Fruit fly (Drosophila melanogaster) whole organism, embryonic: ENCODE data around the gene Ir92a.

Source experiments
- CG11398 ChIP-seq: fragments of 200-800 bp; sonication (Bioruptor generic); optimal IDR thresholded peaks from 2 replicates; lab custom pipeline; 2016; ENCODE audit warnings: missing biosample characterization, missing genetic modification characterization
- CG12071 ChIP-seq: fragments of 200-800 bp; sonication (Bioruptor generic); optimal IDR thresholded peaks from 3 replicates; lab custom pipeline; 2018; ENCODE audit warnings: missing biosample characterization, mild to moderate bottlenecking, missing genetic modification characterization
- CG13624 ChIP-seq: fragments of 200-800 bp; sonication (Bioruptor generic); optimal IDR thresholded peaks from 2 replicates; lab custom pipeline; 2016; ENCODE audit warnings: missing biosample characterization, missing genetic modification characterization
- CG13894 ChIP-seq: fragments of 200-800 bp; sonication (Bioruptor generic); optimal IDR thresholded peaks from 3 replicates; lab custom pipeline; 2018; ENCODE audit warnings: missing biosample characterization, mild to moderate bottlenecking, missing genetic modification characterization, moderate library complexity
- CG1602 ChIP-seq: fragments of 200-800 bp; sonication (Bioruptor generic); optimal IDR thresholded peaks from 3 replicates; lab custom pipeline; 2016; ENCODE audit warnings: missing biosample characterization, missing genetic modification characterization
- CG1647 ChIP-seq: fragments of 200-800 bp; sonication (Bioruptor generic); optimal IDR thresholded peaks from 3 replicates; lab custom pipeline; 2016; ENCODE audit warnings: missing biosample characterization, missing genetic modification characterization
- CG17359 ChIP-seq: fragments of 200-800 bp; sonication (Bioruptor generic); optimal IDR thresholded peaks from 3 replicates; lab custom pipeline; 2018; ENCODE audit warnings: missing biosample characterization, mild to moderate bottlenecking, missing genetic modification characterization, moderate library complexity
- CG17385 ChIP-seq: fragments of 200-800 bp; sonication (Bioruptor generic); optimal IDR thresholded peaks from 3 replicates; lab custom pipeline; 2018; ENCODE audit warnings: missing biosample characterization, mild to moderate bottlenecking, missing genetic modification characterization
- CG17568 ChIP-seq: fragments of 200-800 bp; sonication (Bioruptor generic); optimal IDR thresholded peaks from 2 replicates; lab custom pipeline; 2018; ENCODE audit warnings: missing biosample characterization, mild to moderate bottlenecking, missing genetic modification characterization, moderate library complexity
- CG31441 ChIP-seq: fragments of 200-800 bp; sonication (Bioruptor generic); IDR thresholded peaks from 2 replicates; pipeline ENCODE4 v1.3.6; 2022; ENCODE audit warnings: missing biosample characterization, missing genetic modification characterization
- CG34376 ChIP-seq: fragments of 200-800 bp; sonication (Bioruptor generic); optimal IDR thresholded peaks from 2 replicates; lab custom pipeline; 2018; ENCODE audit warnings: missing biosample characterization, mild to moderate bottlenecking, missing genetic modification characterization
- CG4404 ChIP-seq: fragments of 200-800 bp; sonication (Bioruptor generic); IDR thresholded peaks from 2 replicates; pipeline ENCODE4 v1.3.6; 2022; ENCODE audit warnings: missing biosample characterization, missing genetic modification characterization
- CG4424 ChIP-seq: fragments of 200-800 bp; sonication (Bioruptor generic); optimal IDR thresholded peaks from 3 replicates; lab custom pipeline; 2016; ENCODE audit warnings: missing biosample characterization, missing genetic modification characterization
- CG4820 ChIP-seq: fragments of 200-800 bp; sonication (Bioruptor generic); optimal IDR thresholded peaks from 3 replicates; lab custom pipeline; 2016; ENCODE audit warnings: missing biosample characterization, missing genetic modification characterization
- CG5180 ChIP-seq: fragments of 200-800 bp; sonication (Bioruptor generic); optimal IDR thresholded peaks from 3 replicates; lab custom pipeline; 2017; ENCODE audit warnings: missing biosample characterization, missing genetic modification characterization, mild to moderate bottlenecking, moderate library complexity, missing genetic modification reagents
- CG6813 ChIP-seq: fragments of 200-800 bp; sonication (Bioruptor generic); optimal IDR thresholded peaks from 2 replicates; lab custom pipeline; 2017; ENCODE audit warnings: missing biosample characterization, missing genetic modification characterization, mild to moderate bottlenecking, moderate library complexity, missing genetic modification reagents
- CG7357 ChIP-seq: fragments of 200-800 bp; sonication (Bioruptor generic); IDR thresholded peaks from 3 replicates; pipeline ENCODE4 v1.3.6; 2022; ENCODE audit warnings: missing biosample characterization, missing genetic modification characterization
- CG9876 ChIP-seq: fragments of 200-800 bp; sonication (Bioruptor generic); optimal IDR thresholded peaks from 2 replicates; lab custom pipeline; 2016; ENCODE audit warnings: missing biosample characterization, missing genetic modification characterization
- CrebB ChIP-seq: fragments of 200-800 bp; sonication (Bioruptor generic); optimal IDR thresholded peaks from 3 replicates; lab custom pipeline; 2018; ENCODE audit warnings: missing biosample characterization, mild to moderate bottlenecking, missing genetic modification characterization
- Deaf1 ChIP-seq: fragments of 200-800 bp; optimal IDR thresholded peaks from 3 replicates; lab custom pipeline; 2019; ENCODE audit warnings: missing biosample characterization, mild to moderate bottlenecking, missing genetic modification characterization, moderate library complexity
- Dip2 ChIP-seq: fragments of 200-800 bp; sonication (Bioruptor generic); IDR thresholded peaks from 2 replicates; pipeline ENCODE4 v1.3.6; 2022; ENCODE audit warnings: missing biosample characterization, missing genetic modification characterization
- Doc3 ChIP-seq: fragments of 200-800 bp; sonication (Bioruptor generic); IDR thresholded peaks from 3 replicates; pipeline ENCODE4 v1.3.6; 2022; ENCODE audit warnings: missing biosample characterization, missing genetic modification characterization; ENCODE audit not compliant: partially characterized antibody
- E2f2 ChIP-seq: fragments of 200-800 bp; sonication (Bioruptor generic); IDR thresholded peaks from 2 replicates; pipeline ENCODE4 v1.3.6; 2022; ENCODE audit warnings: missing biosample characterization, missing genetic modification characterization
- Ets65A ChIP-seq: fragments of 200-800 bp; sonication (Bioruptor generic); peaks from one replicate; lab custom pipeline; 2016; ENCODE audit warnings: missing biosample characterization, missing genetic modification characterization
- Fer3 ChIP-seq: fragments of 200-800 bp; sonication (Bioruptor generic); optimal IDR thresholded peaks from 2 replicates; lab custom pipeline; 2018; ENCODE audit warnings: missing biosample characterization, mild to moderate bottlenecking, missing genetic modification characterization, moderate library complexity
- Hr3 ChIP-seq: fragments of 200-800 bp; sonication (Bioruptor generic); optimal IDR thresholded peaks from 3 replicates; lab custom pipeline; 2016; ENCODE audit warnings: missing biosample characterization, missing genetic modification characterization
- MESR4 ChIP-seq: fragments of 200-800 bp; sonication (Bioruptor generic); optimal IDR thresholded peaks from 2 replicates; lab custom pipeline; 2018; ENCODE audit warnings: missing biosample characterization, mild to moderate bottlenecking, missing genetic modification characterization, moderate library complexity
- MTF-1 ChIP-seq: fragments of 200-800 bp; sonication (Bioruptor generic); optimal IDR thresholded peaks from 2 replicates; lab custom pipeline; 2018; ENCODE audit warnings: missing biosample characterization, mild to moderate bottlenecking, missing genetic modification characterization, borderline replicate concordance
- Mad ChIP-seq: fragments of 200-800 bp; sonication (Bioruptor generic); optimal IDR thresholded peaks from 2 replicates; lab custom pipeline; 2016; ENCODE audit warnings: missing biosample characterization, missing genetic modification characterization
- Mrtf ChIP-seq: fragments of 200-800 bp; sonication (Bioruptor generic); IDR thresholded peaks from 3 replicates; pipeline ENCODE4 v1.3.6; 2022; ENCODE audit warnings: missing biosample characterization, missing genetic modification characterization
- NfI ChIP-seq: fragments of 200-800 bp; sonication (Bioruptor generic); optimal IDR thresholded peaks from 3 replicates; lab custom pipeline; 2018; ENCODE audit warnings: missing biosample characterization, mild to moderate bottlenecking, missing genetic modification characterization, moderate library complexity
- Oaz ChIP-seq: fragments of 200-800 bp; sonication (Bioruptor generic); IDR thresholded peaks from 2 replicates; pipeline ENCODE4 v1.3.6; 2022; ENCODE audit warnings: missing biosample characterization, missing genetic modification characterization
- Rx ChIP-seq: fragments of 200-800 bp; sonication (Bioruptor generic); IDR thresholded peaks from 2 replicates; pipeline ENCODE4 v1.3.6; 2022; ENCODE audit warnings: missing biosample characterization, missing genetic modification characterization
- al ChIP-seq: fragments of 200-800 bp; sonication (Bioruptor generic); IDR thresholded peaks from 2 replicates; pipeline ENCODE4 v1.3.6; 2022; ENCODE audit warnings: missing biosample characterization, missing genetic modification characterization
- bcd ChIP-seq: fragments of 200-800 bp; sonication (Bioruptor generic); optimal IDR thresholded peaks from 2 replicates; lab custom pipeline; 2017; ENCODE audit warnings: missing biosample characterization, mild to moderate bottlenecking, missing genetic modification characterization
- chinmo ChIP-seq: fragments of 200-800 bp; sonication (Bioruptor generic); IDR thresholded peaks from 4 replicates; pipeline ENCODE4 v1.3.6; 2022; ENCODE audit warnings: missing biosample characterization, missing genetic modification characterization; ENCODE audit not compliant: partially characterized antibody
- cwo ChIP-seq: fragments of 200-800 bp; sonication (Bioruptor generic); optimal IDR thresholded peaks from 3 replicates; lab custom pipeline; 2017; ENCODE audit warnings: missing biosample characterization, missing genetic modification characterization, mild to moderate bottlenecking, moderate library complexity, missing genetic modification reagents
- dysf ChIP-seq: fragments of 200-800 bp; sonication (Bioruptor generic); IDR thresholded peaks from 3 replicates; pipeline ENCODE4 v1.3.6; 2022; ENCODE audit warnings: missing biosample characterization, missing genetic modification characterization
- emc ChIP-seq: fragments of 200-800 bp; sonication (Bioruptor generic); optimal IDR thresholded peaks from 2 replicates; lab custom pipeline; 2016; ENCODE audit warnings: missing biosample characterization, missing genetic modification characterization
- exex ChIP-seq: fragments of 200-800 bp; sonication (Bioruptor generic); optimal IDR thresholded peaks from 4 replicates; lab custom pipeline; 2018; ENCODE audit warnings: missing biosample characterization, mild to moderate bottlenecking, missing genetic modification characterization, moderate library complexity
- gem ChIP-seq: fragments of 200-800 bp; sonication (Bioruptor generic); optimal IDR thresholded peaks from 2 replicates; lab custom pipeline; 2019; ENCODE audit warnings: missing biosample characterization, mild to moderate bottlenecking, missing genetic modification characterization, moderate library complexity
- grau ChIP-seq: fragments of 200-800 bp; optimal IDR thresholded peaks from 3 replicates; lab custom pipeline; 2019; ENCODE audit warnings: missing biosample characterization, mild to moderate bottlenecking, missing genetic modification characterization, moderate library complexity
- grn ChIP-seq: fragments of 200-800 bp; sonication (Bioruptor generic); optimal IDR thresholded peaks from 3 replicates; lab custom pipeline; 2017; ENCODE audit warnings: missing biosample characterization, missing genetic modification characterization
- mirr ChIP-seq: fragments of 200-800 bp; sonication (Bioruptor generic); optimal IDR thresholded peaks from 3 replicates; lab custom pipeline; 2018; ENCODE audit warnings: missing biosample characterization, mild to moderate bottlenecking, missing genetic modification characterization
- nerfin-2 ChIP-seq: fragments of 200-800 bp; sonication (Bioruptor generic); IDR thresholded peaks from 2 replicates; pipeline ENCODE4 v1.3.6; 2022; ENCODE audit warnings: missing biosample characterization, missing genetic modification characterization; ENCODE audit not compliant: partially characterized antibody
- phol ChIP-seq: fragments of 200-800 bp; sonication (Bioruptor generic); optimal IDR thresholded peaks from 3 replicates; lab custom pipeline; 2018; ENCODE audit warnings: missing biosample characterization, mild to moderate bottlenecking, missing genetic modification characterization, moderate library complexity
- ro ChIP-seq: fragments of 200-800 bp; sonication (Bioruptor generic); IDR thresholded peaks from 2 replicates; pipeline ENCODE4 v1.3.6; 2022; ENCODE audit warnings: missing biosample characterization, missing genetic modification characterization
- sisA ChIP-seq: fragments of 200-800 bp; sonication (Bioruptor generic); IDR thresholded peaks from 2 replicates; pipeline ENCODE4 v1.3.6; 2022; ENCODE audit warnings: missing biosample characterization, missing genetic modification characterization
- sug ChIP-seq: fragments of 200-800 bp; optimal IDR thresholded peaks from 2 replicates; lab custom pipeline; 2019; ENCODE audit warnings: missing biosample characterization, mild to moderate bottlenecking, missing genetic modification characterization, moderate library complexity
- ttk ChIP-seq: fragments of 200-800 bp; sonication (Bioruptor generic); IDR thresholded peaks from 2 replicates; pipeline ENCODE4 v2.1.2; 2022; ENCODE audit warnings: missing biosample characterization, missing genetic modification characterization
- zfh2 ChIP-seq: fragments of 200-800 bp; sonication (Bioruptor generic); optimal IDR thresholded peaks from 2 replicates; lab custom pipeline; 2016; ENCODE audit warnings: missing biosample characterization, missing genetic modification characterization

The Ir92a gene

dm6 chr3R:20312838-20313237 lies 25.9 kb upstream of the Ir92a start (continued):
- TF ChIP-seq phol, result peak; percentile 54
- TF ChIP-seq Deaf1 (tag; lab: Kevin White, UChicago), result peak; percentile 14
- peak; percentile 50 for TF ChIP-seq Fer3
- TF ChIP-seq sisA (GFP tag; lab: Robert Waterston, UW), result 0 out of 2 replicates have a peak, but pooled peaks have one; percentile 13
- TF ChIP-seq E2f2 (GFP tag; lab: Robert Waterston, UW), result 0 out of 2 replicates have a peak, but pooled peaks have one; percentile 15
- TF ChIP-seq bcd (GFP tag; lab: Kevin White, UChicago), result peak; percentile 61
- no peak for TF ChIP-seq zfh2 (GFP tag; lab: Kevin White, UChicago)
- peak; percentile 27; the same call in 1 of the 2 replicates for TF ChIP-seq al (GFP tag; lab: Robert Waterston, UW)
- peak; percentile 30 for TF ChIP-seq CG4820 (GFP tag; lab: Kevin White, UChicago)
- peak; percentile 29 for TF ChIP-seq cwo (GFP tag; lab: Kevin White, UChicago)
- TF ChIP-seq CG11398 (GFP tag; lab: Kevin White, UChicago), result no peak
- peak; percentile 23 for TF ChIP-seq CG6813 (GFP tag; lab: Kevin White, UChicago)
- TF ChIP-seq CG17385, result no peak
- no peak for TF ChIP-seq CG5180 (GFP tag; lab: Kevin White, UChicago)
- peak; percentile 15 for TF ChIP-seq emc (GFP tag; lab: Kevin White, UChicago)
- TF ChIP-seq grau, result peak; percentile 24
- no peak for TF ChIP-seq CG17568
- TF ChIP-seq CG9876, result no peak
- peak; percentile 21 for TF ChIP-seq sug (tag; lab: Kevin White, UChicago)
- peak; percentile 58; the same call in 2 of the 3 replicates for TF ChIP-seq dysf (GFP tag; lab: Robert Waterston, UW)
- peak; percentile 51 for TF ChIP-seq CG12071 (GFP tag; lab: Kevin White, UChicago)
- TF ChIP-seq Mrtf (GFP tag; lab: Robert Waterston, UW), result 0 out of 3 replicates have a peak, but pooled peaks have one; percentile 13
- no peak for TF ChIP-seq Ets65A
- TF ChIP-seq CG7357 (GFP tag; lab: Robert Waterston, UW), result peak; percentile 48; the same call in 1 of the 3 replicates

dm6 chr3R:20316599-20316998 lies 22.2 kb upstream of the Ir92a start:
- no peak for TF ChIP-seq MESR4
- no peak for TF ChIP-seq ro (GFP tag; lab: Robert Waterston, UW)
- TF ChIP-seq Rx (GFP tag; lab: Robert Waterston, UW), result no peak
- peak; percentile 54 for TF ChIP-seq gem (tag; lab: Kevin White, UChicago)
- TF ChIP-seq CG1647 (GFP tag; lab: Kevin White, UChicago), result no peak
- TF ChIP-seq MTF-1 (GFP tag; lab: Kevin White, UChicago), result no peak
- TF ChIP-seq CG13894, result no peak
- TF ChIP-seq chinmo, result no peak
- no peak for TF ChIP-seq Dip2 (GFP tag; lab: Robert Waterston, UW)
- TF ChIP-seq Mad (GFP tag; lab: Kevin White, UChicago), result no peak
- TF ChIP-seq mirr (GFP tag; lab: Kevin White, UChicago), result peak; percentile 66
- no peak for TF ChIP-seq CG13624 (GFP tag; lab: Kevin White, UChicago)
- no peak for TF ChIP-seq CG7357 (GFP tag; lab: Robert Waterston, UW)
- TF ChIP-seq Doc3 (GFP tag; lab: Robert Waterston, UW), result no peak
- no peak for TF ChIP-seq nerfin-2 (GFP tag; lab: Robert Waterston, UW)
- TF ChIP-seq CG4424 (GFP tag; lab: Kevin White, UChicago), result no peak
- no peak for TF ChIP-seq CG31441 (GFP tag; lab: Robert Waterston, UW)
- no peak for TF ChIP-seq CG1602 (GFP tag; lab: Kevin White, UChicago)
- TF ChIP-seq Oaz (GFP tag; lab: Robert Waterston, UW), result no peak
- no peak for TF ChIP-seq CG17359
- TF ChIP-seq exex (tag; lab: Kevin White, UChicago), result peak; percentile 75
- peak; percentile 76 for TF ChIP-seq sug (tag; lab: Kevin White, UChicago)
- no peak for TF ChIP-seq CrebB
- TF ChIP-seq Hr3 (GFP tag; lab: Kevin White, UChicago), result no peak
- peak; percentile 46 for TF ChIP-seq CG34376 (GFP tag; lab: Kevin White, UChicago)
- no peak for TF ChIP-seq NfI (GFP tag; lab: Kevin White, UChicago)
- no peak for TF ChIP-seq CG4404
- TF ChIP-seq ttk (GFP tag; lab: Robert Waterston, UW), result no peak
- TF ChIP-seq grn (GFP tag; lab: Kevin White, UChicago), result peak; percentile 53
